Fruit fly (Drosophila melanogaster) whole organism, embryonic: ENCODE data around the gene CG17199.

Source experiments
- Awh ChIP-seq: fragments of 200-800 bp; sonication (Bioruptor generic); IDR thresholded peaks from 2 replicates; pipeline ENCODE4, ENCODE4 v1.3.6; 2022; ENCODE audit warnings: missing biosample characterization, missing genetic modification characterization
- CG10267 ChIP-seq: fragments of 200-800 bp; sonication (Bioruptor generic); optimal IDR thresholded peaks from 2 replicates; lab custom pipeline; 2018; ENCODE audit warnings: missing biosample characterization, mild to moderate bottlenecking, missing genetic modification characterization, moderate library complexity
- CG10959 ChIP-seq: fragments of 200-800 bp; sonication (Bioruptor generic); IDR thresholded peaks from 2 replicates; pipeline ENCODE4 v1.3.6; 2022; ENCODE audit warnings: missing biosample characterization, missing genetic modification characterization
- CG11695 ChIP-seq: fragments of 200-800 bp; sonication (Bioruptor generic); IDR thresholded peaks from 3 replicates; pipeline ENCODE4 v1.3.6; 2022; ENCODE audit warnings: missing biosample characterization, missing genetic modification characterization
- CG16815 ChIP-seq: fragments of 200-800 bp; sonication (Bioruptor generic); optimal IDR thresholded peaks from 3 replicates; lab custom pipeline; 2017; ENCODE audit warnings: missing biosample characterization, mild to moderate bottlenecking, missing genetic modification characterization
- CG17829 ChIP-seq: fragments of 200-800 bp; optimal IDR thresholded peaks from 2 replicates; lab custom pipeline; 2019; ENCODE audit warnings: missing biosample characterization, mild to moderate bottlenecking, missing genetic modification characterization, moderate library complexity
- CG1792 ChIP-seq: fragments of 200-800 bp; sonication (Bioruptor generic); optimal IDR thresholded peaks from 2 replicates; lab custom pipeline; 2016; ENCODE audit warnings: missing biosample characterization, missing genetic modification characterization
- CG18619 ChIP-seq: fragments of 200-800 bp; sonication (Bioruptor generic); optimal IDR thresholded peaks from 3 replicates; lab custom pipeline; 2017; ENCODE audit warnings: missing biosample characterization, mild to moderate bottlenecking, missing genetic modification characterization
- CG33213 ChIP-seq: fragments of 200-800 bp; sonication (Bioruptor generic); optimal IDR thresholded peaks from 3 replicates; lab custom pipeline; 2016; ENCODE audit warnings: missing biosample characterization, missing genetic modification characterization
- CG3407 ChIP-seq: fragments of 200-800 bp; sonication (Bioruptor generic); optimal IDR thresholded peaks from 2 replicates; lab custom pipeline; 2018; ENCODE audit warnings: missing biosample characterization, mild to moderate bottlenecking, missing genetic modification characterization
- CG4707 ChIP-seq: fragments of 200-800 bp; sonication (Bioruptor generic); optimal IDR thresholded peaks from 2 replicates; lab custom pipeline; 2018; ENCODE audit warnings: missing biosample characterization, mild to moderate bottlenecking, missing genetic modification characterization, moderate library complexity
- CG6254 ChIP-seq: fragments of 200-800 bp; sonication (Bioruptor generic); optimal IDR thresholded peaks from 3 replicates; lab custom pipeline; 2017; ENCODE audit warnings: mild to moderate bottlenecking, missing biosample characterization, missing genetic modification reagents, missing genetic modification characterization
- CG7271 ChIP-seq: fragments of 200-800 bp; sonication (Bioruptor generic); optimal IDR thresholded peaks from 2 replicates; lab custom pipeline; 2018; ENCODE audit warnings: missing biosample characterization, mild to moderate bottlenecking, missing genetic modification characterization, moderate library complexity
- CG8478 ChIP-seq: fragments of >200 bp; optimal IDR thresholded peaks from 2 replicates; lab custom pipeline; 2018
- D19B ChIP-seq: fragments of 200-800 bp; sonication (Bioruptor generic); optimal IDR thresholded peaks from 2 replicates; lab custom pipeline; 2017; ENCODE audit warnings: missing biosample characterization, mild to moderate bottlenecking, missing genetic modification characterization
- Dek ChIP-seq: fragments of 200-800 bp; sonication (Bioruptor generic); optimal IDR thresholded peaks from 3 replicates; lab custom pipeline; 2019; ENCODE audit warnings: missing biosample characterization, mild to moderate bottlenecking, missing genetic modification characterization, moderate library complexity
- GATAe ChIP-seq: fragments of 200-800 bp; sonication (Bioruptor generic); conservative IDR thresholded peaks from 2 replicates; pipeline ENCODE4 v1.3.6; 2022; ENCODE audit warnings: missing biosample characterization, missing genetic modification characterization
- HLH54F ChIP-seq: fragments of 200-800 bp; sonication (Bioruptor generic); optimal IDR thresholded peaks from 3 replicates; lab custom pipeline; 2016; ENCODE audit warnings: missing biosample characterization, missing genetic modification characterization
- Hr51 ChIP-seq, 2 experiments: fragments of 200-800 bp; sonication (Bioruptor generic); optimal IDR thresholded peaks; 2 replicates in 1 of 2; 3 replicates in 1 of 2; lab custom pipeline; 2016 to 2018; ENCODE audit warnings: missing biosample characterization in 2 of 2, missing genetic modification characterization in 2 of 2, mild to moderate bottlenecking in 1 of 2, moderate library complexity in 1 of 2
- Meics ChIP-seq: fragments of 200-800 bp; sonication (Bioruptor generic); optimal IDR thresholded peaks from 2 replicates; lab custom pipeline; 2017; ENCODE audit warnings: missing biosample characterization, mild to moderate bottlenecking, missing genetic modification characterization
- NK7.1 ChIP-seq: fragments of 200-800 bp; sonication (Bioruptor generic); optimal IDR thresholded peaks from 3 replicates; lab custom pipeline; 2016; ENCODE audit warnings: missing biosample characterization, missing genetic modification characterization
- PHDP ChIP-seq: fragments of 200-800 bp; sonication (Bioruptor generic); optimal IDR thresholded peaks from 3 replicates; lab custom pipeline; 2018; ENCODE audit warnings: missing biosample characterization, mild to moderate bottlenecking, missing genetic modification characterization, moderate library complexity
- Pdp1 ChIP-seq, 2 experiments: fragments of 200-800 bp; sonication (Bioruptor generic); optimal IDR thresholded peaks; 3 replicates each; lab custom pipeline; 2016; ENCODE audit warnings: missing biosample characterization in 2 of 2, missing genetic modification characterization in 2 of 2, mild to moderate bottlenecking in 1 of 2, moderate library complexity in 1 of 2
- Ptx1 ChIP-seq: fragments of 200-800 bp; sonication (Bioruptor generic); IDR thresholded peaks from 2 replicates; pipeline ENCODE4 v1.3.6; 2022; ENCODE audit warnings: missing biosample characterization, missing genetic modification characterization
- Sin3A ChIP-seq: fragments of >200 bp; optimal IDR thresholded peaks from 2 replicates; lab custom pipeline; 2018
- Sox102F ChIP-seq: fragments of 200-800 bp; sonication (Bioruptor generic); optimal IDR thresholded peaks from 2 replicates; lab custom pipeline; 2018; ENCODE audit warnings: missing biosample characterization, mild to moderate bottlenecking, missing genetic modification characterization, moderate library complexity
- Ssrp ChIP-seq: fragments of 200-800 bp; sonication (Bioruptor generic); optimal IDR thresholded peaks from 2 replicates; lab custom pipeline; 2018; ENCODE audit warnings: missing biosample characterization, mild to moderate bottlenecking, missing genetic modification characterization, moderate library complexity
- Tbp ChIP-seq: fragments of >200 bp; optimal IDR thresholded peaks from 2 replicates; lab custom pipeline; 2018; ENCODE audit warnings: missing biosample characterization, missing genetic modification characterization
- ara ChIP-seq: fragments of 200-800 bp; sonication (Bioruptor generic); IDR thresholded peaks from 2 replicates; pipeline ENCODE4 v1.3.6; 2022; ENCODE audit warnings: missing biosample characterization, missing genetic modification characterization
- bbx ChIP-seq: fragments of 200-800 bp; sonication (Bioruptor generic); IDR thresholded peaks from 2 replicates; pipeline ENCODE4 v1.3.6; 2022; ENCODE audit warnings: missing biosample characterization, missing genetic modification characterization; ENCODE audit not compliant: partially characterized antibody
- bcd ChIP-seq: fragments of 200-800 bp; sonication (Bioruptor generic); optimal IDR thresholded peaks from 2 replicates; lab custom pipeline; 2017; ENCODE audit warnings: missing biosample characterization, mild to moderate bottlenecking, missing genetic modification characterization
- ci ChIP-seq: fragments of 200-800 bp; sonication (Bioruptor generic); IDR thresholded peaks from 3 replicates; pipeline ENCODE4 v1.3.6; 2022; ENCODE audit warnings: missing biosample characterization, missing genetic modification characterization
- crc ChIP-seq: fragments of 200-800 bp; sonication (Bioruptor generic); optimal IDR thresholded peaks from 2 replicates; lab custom pipeline; 2016; ENCODE audit warnings: missing biosample characterization, missing genetic modification characterization
- croc ChIP-seq: fragments of 200-800 bp; sonication (Bioruptor generic); conservative IDR thresholded peaks from 3 replicates; pipeline ENCODE4 v1.3.6; 2022; ENCODE audit warnings: missing biosample characterization, missing genetic modification characterization
- dimm ChIP-seq: fragments of 200-800 bp; sonication (Bioruptor generic); IDR thresholded peaks from 2 replicates; pipeline ENCODE4 v1.3.6; 2022; ENCODE audit warnings: missing biosample characterization, missing genetic modification characterization
- fd96Cb ChIP-seq: fragments of 200-800 bp; sonication (Bioruptor generic); optimal IDR thresholded peaks from 2 replicates; lab custom pipeline; 2018; ENCODE audit warnings: missing biosample characterization, mild to moderate bottlenecking, missing genetic modification characterization, moderate library complexity
- ftz-f1 ChIP-seq: fragments of 200-800 bp; sonication (Bioruptor generic); optimal IDR thresholded peaks from 2 replicates; lab custom pipeline; 2016; ENCODE audit warnings: missing biosample characterization, missing genetic modification characterization
- gce ChIP-seq: fragments of 200-800 bp; sonication (Bioruptor generic); IDR thresholded peaks from 3 replicates; pipeline ENCODE4 v1.3.6; 2022; ENCODE audit warnings: missing biosample characterization, missing genetic modification characterization
- gsb-n ChIP-seq: fragments of 200-800 bp; sonication (Bioruptor generic); optimal IDR thresholded peaks from 3 replicates; lab custom pipeline; 2018; ENCODE audit warnings: missing biosample characterization, mild to moderate bottlenecking, missing genetic modification characterization
- her ChIP-seq: fragments of 200-800 bp; sonication (Bioruptor generic); optimal IDR thresholded peaks from 2 replicates; lab custom pipeline; 2016; ENCODE audit warnings: missing biosample characterization, missing genetic modification characterization
- jumu ChIP-seq: fragments of 200-800 bp; sonication (Bioruptor generic); optimal IDR thresholded peaks from 3 replicates; lab custom pipeline; 2016; ENCODE audit warnings: missing biosample characterization, missing genetic modification characterization
- odd ChIP-seq: fragments of 200-800 bp; sonication (Bioruptor generic); optimal IDR thresholded peaks from 2 replicates; lab custom pipeline; 2017; ENCODE audit warnings: missing biosample characterization, mild to moderate bottlenecking, missing genetic modification characterization
- prd ChIP-seq, 3 experiments: fragments of >200 bp in 2 of 3; fragments of 200-800 bp in 1 of 3; sonication (Bioruptor generic) in 1 of 3; optimal IDR thresholded peaks in 2 of 3; IDR thresholded peaks in 1 of 3; 2 replicates in 2 of 3; 3 replicates in 1 of 3; pipeline versions ENCODE4 v1.3.6 to Lab custom; 2017 to 2022; ENCODE audit warnings: missing biosample characterization in 1 of 3, missing genetic modification characterization in 1 of 3
- repo ChIP-seq: fragments of 200-800 bp; sonication (Bioruptor generic); optimal IDR thresholded peaks from 2 replicates; lab custom pipeline; 2016; ENCODE audit warnings: missing biosample characterization, missing genetic modification characterization
- ro ChIP-seq: fragments of 200-800 bp; sonication (Bioruptor generic); IDR thresholded peaks from 2 replicates; pipeline ENCODE4 v1.3.6; 2022; ENCODE audit warnings: missing biosample characterization, missing genetic modification characterization
- sd ChIP-seq: fragments of 200-800 bp; sonication (Bioruptor generic); optimal IDR thresholded peaks from 3 replicates; lab custom pipeline; 2018; ENCODE audit warnings: missing biosample characterization, mild to moderate bottlenecking, missing genetic modification characterization, moderate library complexity
- seq ChIP-seq: fragments of 200-800 bp; sonication (Bioruptor generic); IDR thresholded peaks from 2 replicates; pipeline ENCODE4 v1.3.6; 2022; ENCODE audit warnings: missing biosample characterization, missing genetic modification characterization
- slbo ChIP-seq: fragments of 200-800 bp; sonication (Bioruptor generic); IDR thresholded peaks from 2 replicates; pipeline ENCODE4 v1.3.6; 2022; ENCODE audit warnings: missing biosample characterization, missing genetic modification characterization
- trem ChIP-seq: fragments of 200-800 bp; optimal IDR thresholded peaks from 3 replicates; lab custom pipeline; 2019; ENCODE audit warnings: missing biosample characterization, mild to moderate bottlenecking, missing genetic modification characterization, moderate library complexity
- vnd ChIP-seq: fragments of 200-800 bp; sonication (Bioruptor generic); IDR thresholded peaks from 3 replicates; pipeline ENCODE4 v1.3.6; 2022; ENCODE audit warnings: missing biosample characterization, missing genetic modification characterization; ENCODE audit not compliant: partially characterized antibody

Gene CG17199

dm6 chr3R:20253002-20253584 lies 43.5 kb upstream of the CG17199 start (continued):
- TF ChIP-seq D19B (GFP tag; lab: Kevin White, UChicago): peak; percentile 69
- peak; percentile 92 for TF ChIP-seq slbo (GFP tag; lab: Robert Waterston, UW)
- TF ChIP-seq HLH54F: peak; percentile 87
- no peak for TF ChIP-seq vnd
- peak; percentile 41 for TF ChIP-seq odd (GFP tag; lab: Kevin White, UChicago)
- TF ChIP-seq ro (GFP tag; lab: Robert Waterston, UW): peak; percentile 66
- peak; percentile 86 for TF ChIP-seq Meics (GFP tag; lab: Kevin White, UChicago)
- peak; percentile 58 to 88 for TF ChIP-seq Pdp1 (GFP tag; optimal IDR thresholded peaks at IDR 0.05; lab: Kevin White, UChicago)
- TF ChIP-seq Sin3A (lab: Kevin White, UChicago): no peak
- TF ChIP-seq dimm (GFP tag; lab: Robert Waterston, UW): 0 out of 2 replicates have a peak, but pooled peaks have one; percentile 23
- TF ChIP-seq seq: peak; percentile 85
- TF ChIP-seq CG8478: no peak
- peak; percentile 63 for TF ChIP-seq CG10267 (tag; lab: Kevin White, UChicago)
- TF ChIP-seq CG10959 (GFP tag; lab: Robert Waterston, UW): peak; percentile 84
- TF ChIP-seq Tbp: no peak
- TF ChIP-seq bcd (GFP tag; lab: Kevin White, UChicago): peak; percentile 86
- peak; percentile 75 for TF ChIP-seq fd96Cb
- peak; percentile 82 for TF ChIP-seq CG33213 (GFP tag; lab: Kevin White, UChicago)
- peak; percentile 75 for TF ChIP-seq ftz-f1
- TF ChIP-seq her (GFP tag; lab: Kevin White, UChicago): peak; percentile 82
- peak; percentile 90 for TF ChIP-seq CG11695 (GFP tag; lab: Robert Waterston, UW)
- peak; percentile 94 for TF ChIP-seq ci (GFP tag; lab: Robert Waterston, UW)
- peak; percentile 68 for TF ChIP-seq CG18619 (GFP tag; lab: Kevin White, UChicago)
- TF ChIP-seq prd (optimal IDR thresholded peaks at IDR 0.05; lab: Kevin White, UChicago): no peak
- TF ChIP-seq prd (GFP tag; IDR thresholded peaks at IDR 0.05; lab: Robert Waterston, UW): peak; percentile 92
- TF ChIP-seq Sox102F (GFP tag; lab: Kevin White, UChicago): peak; percentile 84
- peak; percentile 67 to 81 for TF ChIP-seq Hr51 (GFP tag; optimal IDR thresholded peaks at IDR 0.05; lab: Kevin White, UChicago)
- peak; percentile 45 for TF ChIP-seq CG4707 (GFP tag; lab: Kevin White, UChicago)
- peak; percentile 53 for TF ChIP-seq CG7271 (tag; lab: Kevin White, UChicago)
- TF ChIP-seq Ptx1 (GFP tag; lab: Robert Waterston, UW): peak; percentile 92
- TF ChIP-seq CG16815 (GFP tag; lab: Kevin White, UChicago): peak; percentile 72
- peak; percentile 69 for TF ChIP-seq crc
- TF ChIP-seq PHDP (tag; lab: Kevin White, UChicago): peak; percentile 78
- peak; percentile 48 for TF ChIP-seq CG17829 (tag; lab: Kevin White, UChicago)
- TF ChIP-seq sd (tag; lab: Kevin White, UChicago): no peak
- peak; percentile 88 for TF ChIP-seq ara (GFP tag; lab: Robert Waterston, UW)
- TF ChIP-seq trem (tag; lab: Kevin White, UChicago): peak; percentile 49
- TF ChIP-seq CG6254 (GFP tag; lab: Kevin White, UChicago): peak; percentile 79
- TF ChIP-seq Awh (GFP tag; lab: Robert Waterston, UW): peak; percentile 92
- TF ChIP-seq GATAe (GFP tag; lab: Robert Waterston, UW): no peak
- TF ChIP-seq jumu (GFP tag; lab: Kevin White, UChicago): peak; percentile 87
- peak; percentile 68 for TF ChIP-seq CG1792
- TF ChIP-seq gce: peak; percentile 76
- peak; percentile 31; the same call in 1 of the 3 replicates for TF ChIP-seq croc (GFP tag; lab: Robert Waterston, UW)
- peak; percentile 13; the same call in 1 of the 2 replicates for TF ChIP-seq bbx (GFP tag; lab: Robert Waterston, UW)
- peak; percentile 63 for TF ChIP-seq CG3407 (GFP tag; lab: Kevin White, UChicago)
- TF ChIP-seq Ssrp (tag; lab: Kevin White, UChicago): peak; percentile 36
- peak; percentile 77 for TF ChIP-seq repo (GFP tag; lab: Kevin White, UChicago)
- TF ChIP-seq Dek: peak; percentile 5
- TF ChIP-seq NK7.1 (GFP tag; lab: Kevin White, UChicago): peak; percentile 41
- TF ChIP-seq gsb-n (tag; lab: Kevin White, UChicago): peak; percentile 50
